Worm (Caenorhabditis elegans): Measurements from ENCODE around the gene ulp-4.

ulp-4 gene

DNA sequence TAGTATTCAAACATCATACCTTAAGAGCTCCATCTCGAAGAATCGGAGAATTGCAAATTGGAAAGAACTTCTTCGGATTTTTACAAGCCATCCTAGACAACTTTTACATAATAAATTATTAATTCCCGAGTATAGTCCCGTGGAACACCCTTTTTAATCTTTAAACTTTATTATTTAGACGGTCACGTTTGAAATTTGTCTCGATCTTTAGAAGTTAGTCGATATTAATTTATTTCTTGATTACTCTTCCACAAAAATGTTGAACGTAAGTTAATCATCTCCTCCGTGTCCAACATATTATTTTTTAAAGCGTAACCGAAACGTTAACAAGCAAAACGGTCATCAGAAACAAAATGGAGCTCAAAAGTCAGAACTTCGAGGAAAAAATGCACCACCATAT lies 43.7 kb downstream of the ulp-4 start, which contains the start of the genes decr-1.3 and T05C12.1:
TSS of gene decr-1.3 (minus strand) at position 101 of the 400 bp plus-strand sequence.
TSS of gene T05C12.1 (plus strand) at position 232 of the 400 bp plus-strand sequence.
- TF ChIP-seq tbx-2 (tag; optimal IDR thresholded peaks at IDR 0.05), result no peak
- no peak for TF ChIP-seq nhr-25 (tag; optimal IDR thresholded peaks at IDR 0.05)
- no peak for TF ChIP-seq snpc-4 (tag; optimal IDR thresholded peaks at IDR 0.05)
- TF ChIP-seq nhr-77 (tag; optimal IDR thresholded peaks at IDR 0.05), result no peak
- no peak for TF ChIP-seq R02D3.7 (tag; optimal IDR thresholded peaks at IDR 0.05)
- TF ChIP-seq lin-39 (tag; optimal IDR thresholded peaks at IDR 0.05), result no peak
- no peak for TF ChIP-seq ZK546.5 (tag; optimal IDR thresholded peaks at IDR 0.05)
- TF ChIP-seq mdl-1 (tag; optimal IDR thresholded peaks at IDR 0.05), result no peak
- no peak for TF ChIP-seq nfya-1 (tag; optimal IDR thresholded peaks at IDR 0.05; ENCODE audit: insufficient read depth)
- TF ChIP-seq nhr-67 (tag; optimal IDR thresholded peaks at IDR 0.05), result no peak
- no peak for TF ChIP-seq elt-2 (tag; optimal IDR thresholded peaks at IDR 0.05)
- no peak for TF ChIP-seq ceh-82 (tag; optimal IDR thresholded peaks at IDR 0.05)
- TF ChIP-seq unc-62 (GFP tag; optimal IDR thresholded peaks at IDR 0.05), result no peak
- TF ChIP-seq nhr-23 (tag; optimal IDR thresholded peaks at IDR 0.05), result no peak
- no peak for TF ChIP-seq ceh-16 (tag; optimal IDR thresholded peaks at IDR 0.05)

DNA sequence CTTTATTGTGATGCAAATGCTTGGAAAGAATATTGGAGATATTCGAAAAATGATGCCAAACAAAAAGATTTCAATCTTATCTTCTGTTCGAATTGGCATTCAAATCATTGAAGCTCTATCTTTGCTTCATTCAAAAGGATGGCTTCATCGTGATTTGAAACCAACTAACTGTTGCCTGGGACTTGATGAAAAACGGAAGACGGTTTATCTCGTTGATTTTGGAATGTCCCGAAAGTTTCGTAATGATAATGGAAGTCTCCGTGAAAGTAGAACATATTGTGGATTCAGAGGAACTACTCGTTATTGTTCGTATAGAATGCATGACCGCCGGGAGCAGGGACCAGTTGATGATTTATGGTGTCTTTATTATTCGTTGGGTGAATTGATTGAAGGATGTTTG lies 44.4 kb downstream of the ulp-4 start:
- TF ChIP-seq unc-62 (GFP tag; optimal IDR thresholded peaks at IDR 0.05) (no peak), daf-12 (tag; optimal IDR thresholded peaks at IDR 0.05) (no peak)

DNA sequence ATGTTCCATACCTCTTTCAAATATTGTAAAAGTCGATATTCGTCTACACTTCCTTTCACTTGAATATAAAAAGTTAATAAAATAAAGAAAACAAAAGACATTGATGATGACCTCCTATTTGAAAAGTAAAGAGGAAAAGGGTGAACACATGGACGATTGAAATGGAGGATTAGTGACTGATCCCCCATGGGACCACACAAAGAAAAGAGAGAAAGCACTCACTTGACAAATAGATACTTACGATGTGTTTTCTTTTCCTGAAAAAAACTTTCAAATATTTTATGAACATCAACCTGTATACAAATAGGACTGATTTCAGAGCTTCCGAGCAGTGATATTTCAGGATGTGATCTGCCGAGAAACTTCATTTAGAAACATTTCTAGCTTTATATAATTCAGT lies 47.3 kb downstream of the ulp-4 start, which contains the start of gene acr-14:
TSS of gene acr-14 (minus strand) at position 101 of the 400 bp plus-strand sequence.
- TF ChIP-seq daf-12 (tag; optimal IDR thresholded peaks at IDR 0.05) (no peak), nhr-67 (tag; optimal IDR thresholded peaks at IDR 0.05) (no peak), skn-1 (tag; optimal IDR thresholded peaks at IDR 0.05) (no peak), ceh-9 (tag; optimal IDR thresholded peaks at IDR 0.05) (no peak), elt-3 (tag; optimal IDR thresholded peaks at IDR 0.05) (no peak), pha-4 (tag; optimal IDR thresholded peaks at IDR 0.05) (no peak), nhr-43 (tag; optimal IDR thresholded peaks at IDR 0.05; ENCODE audit: poor library complexity, severe bottlenecking) (no peak), ceh-82 (tag; optimal IDR thresholded peaks at IDR 0.05) (no peak), nfya-1 (tag; optimal IDR thresholded peaks at IDR 0.05; ENCODE audit: insufficient read depth) (no peak), eor-1 (tag; optimal IDR thresholded peaks at IDR 0.05) (no peak), nhr-237 (tag; optimal IDR thresholded peaks at IDR 0.05) (no peak), R02D3.7 (tag; optimal IDR thresholded peaks at IDR 0.05) (no peak), hmg-11 (tag; optimal IDR thresholded peaks at IDR 0.05) (no peak), elt-2 (tag; optimal IDR thresholded peaks at IDR 0.05) (no peak), snpc-4 (tag; optimal IDR thresholded peaks at IDR 0.05) (no peak), lsy-12 (tag; optimal IDR thresholded peaks at IDR 0.05) (no peak)

DNA sequence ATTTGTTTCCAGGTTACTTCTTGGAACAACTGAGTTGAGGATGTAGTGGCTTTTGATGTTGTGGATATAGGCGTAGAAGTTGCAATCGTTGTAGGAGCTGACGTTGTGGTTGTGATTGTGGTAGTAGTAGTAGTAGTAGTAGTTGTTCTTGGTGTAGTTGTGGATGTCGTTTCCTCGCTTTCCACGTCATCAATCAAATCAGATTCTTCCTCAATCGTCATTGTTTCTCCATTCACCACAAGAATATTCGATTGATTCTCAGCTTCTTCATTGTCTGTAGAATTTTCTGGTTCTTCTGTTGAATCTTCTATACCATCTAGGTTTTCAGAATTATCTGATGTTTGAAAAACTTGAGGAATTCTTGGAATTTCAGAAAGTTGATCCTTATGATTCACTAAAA lies 48.9 kb downstream of the ulp-4 start:
- TF ChIP-seq nhr-23 (tag; optimal IDR thresholded peaks at IDR 0.05) (no peak), elt-3 (tag; optimal IDR thresholded peaks at IDR 0.05) (no peak), egl-27 (tag; optimal IDR thresholded peaks at IDR 0.05) (no peak)

DNA sequence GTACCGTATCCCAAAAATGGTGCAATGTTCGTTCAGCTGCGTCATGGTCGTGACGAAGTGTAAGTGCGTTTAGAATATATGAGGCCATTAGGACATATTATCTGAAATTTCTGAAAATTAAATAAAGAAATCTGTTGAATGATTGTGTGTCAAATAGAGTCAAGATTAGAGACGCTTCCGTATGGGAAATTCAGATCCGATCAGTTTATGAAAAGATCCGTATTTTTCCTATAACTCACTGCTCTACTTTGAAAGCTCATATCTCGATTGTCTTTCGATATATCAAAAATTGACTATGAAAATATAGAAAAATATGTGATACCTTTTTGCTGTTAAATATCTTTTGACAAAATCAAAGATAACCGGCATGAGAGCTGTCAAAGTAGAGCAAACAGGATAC lies 50.5 kb downstream of the ulp-4 start, which contains the start of gene T05C12.4:
TSS of gene T05C12.4 (minus strand) at position 101 of the 400 bp plus-strand sequence.
- TF ChIP-seq nhr-43 (tag; optimal IDR thresholded peaks at IDR 0.05; ENCODE audit: poor library complexity, severe bottlenecking) (no peak), nhr-28 (tag; optimal IDR thresholded peaks at IDR 0.05) (no peak), ztf-4 (tag; optimal IDR thresholded peaks at IDR 0.05) (no peak), hmg-11 (tag; optimal IDR thresholded peaks at IDR 0.05) (no peak), egl-27 (tag; optimal IDR thresholded peaks at IDR 0.05) (no peak), ceh-9 (tag; optimal IDR thresholded peaks at IDR 0.05) (no peak), mdl-1 (tag; optimal IDR thresholded peaks at IDR 0.05) (no peak), unc-62 (GFP tag; optimal IDR thresholded peaks at IDR 0.05) (no peak), fos-1 (tag; optimal IDR thresholded peaks at IDR 0.05) (no peak), lsy-12 (tag; optimal IDR thresholded peaks at IDR 0.05) (no peak), unc-39 (tag; optimal IDR thresholded peaks at IDR 0.05) (no peak), nhr-77 (tag; optimal IDR thresholded peaks at IDR 0.05) (no peak), ceh-82 (tag; optimal IDR thresholded peaks at IDR 0.05) (no peak), pqm-1 (tag; optimal IDR thresholded peaks at IDR 0.05) (no peak), elt-1 (tag; optimal IDR thresholded peaks at IDR 0.05) (no peak), nhr-25 (tag; optimal IDR thresholded peaks at IDR 0.05) (no peak)
